Worm (Caenorhabditis elegans) whole organism, young adult: Measurements from ENCODE around the gene B0280.11.
A peak's percentile ranks its signal among the peaks of the same experiment; 100 is the strongest.

Experiments used
- B0035.1 ChIP-seq: sonication (generic microtip); optimal IDR thresholded peaks from 2 replicates; lab custom pipeline; 2016; ENCODE audit warnings: missing genetic modification characterization, mild to moderate bottlenecking, missing compliant biosample characterization, missing genotype, missing genetic modification reagents
- B0336.3 ChIP-seq: fragments of 200-800 bp; sonication (Bioruptor generic); IDR thresholded peaks from 2 replicates; pipeline ENCODE4 v1.3.6; 2022; ENCODE audit warnings: missing genetic modification characterization, missing compliant biosample characterization
- C17E4.6 ChIP-seq: fragments of 200-800 bp; sonication (Bioruptor generic); IDR thresholded peaks from 2 replicates; pipeline ENCODE4 v1.3.6; 2022; ENCODE audit warnings: missing genetic modification reagents, missing genetic modification characterization, missing compliant biosample characterization
- D2030.7 ChIP-seq: fragments of 200-800 bp; sonication (Bioruptor generic); IDR thresholded peaks from 2 replicates; pipeline ENCODE4 v1.3.6; 2022; ENCODE audit warnings: missing genetic modification reagents, missing genetic modification characterization, missing compliant biosample characterization
- F37B4.10 ChIP-seq: fragments of 200-800 bp; sonication (Bioruptor generic); IDR thresholded peaks from 2 replicates; pipeline ENCODE4 v1.3.6; 2022; ENCODE audit warnings: missing genetic modification characterization, missing compliant biosample characterization
- F39B2.1 ChIP-seq: fragments of 200-800 bp; sonication (Bioruptor generic); IDR thresholded peaks from 2 replicates; pipeline ENCODE4 v1.3.6; 2022; ENCODE audit warnings: missing genetic modification reagents, missing genetic modification characterization, missing compliant biosample characterization
- F52B5.7 ChIP-seq: sonication (generic microtip); optimal IDR thresholded peaks from 2 replicates; lab custom pipeline; 2016; ENCODE audit warnings: mild to moderate bottlenecking, missing genetic modification characterization, missing compliant biosample characterization
- F55B11.4 ChIP-seq: sonication (generic microtip); optimal IDR thresholded peaks from 2 replicates; lab custom pipeline; 2016; ENCODE audit warnings: missing compliant biosample characterization, missing genetic modification characterization, borderline replicate concordance; ENCODE audit not compliant: insufficient read depth
- F57A8.1 ChIP-seq: fragments of 200-800 bp; sonication (Bioruptor generic); optimal IDR thresholded peaks from 2 replicates; lab custom pipeline; 2018; ENCODE audit warnings: mild to moderate bottlenecking, missing genetic modification characterization, moderate library complexity, missing compliant biosample characterization
- T07F8.4 ChIP-seq: sonication (generic microtip); optimal IDR thresholded peaks from 2 replicates; lab custom pipeline; 2016; ENCODE audit warnings: mild to moderate bottlenecking, missing genetic modification characterization, moderate library complexity, missing compliant biosample characterization
- Y53F4B.3 ChIP-seq: fragments of 200-800 bp; sonication (Bioruptor generic); IDR thresholded peaks from 2 replicates; pipeline ENCODE4 v1.3.6; 2022; ENCODE audit warnings: missing genetic modification reagents, missing genetic modification characterization, missing compliant biosample characterization
- Y53G8AR.9 ChIP-seq: fragments of 200-800 bp; sonication (Bioruptor generic); conservative IDR thresholded peaks from 2 replicates; pipeline ENCODE4 v1.3.6; 2022; ENCODE audit warnings: missing genetic modification reagents, missing genetic modification characterization, missing compliant biosample characterization
- Y67H2A.10 ChIP-seq: fragments of 200-800 bp; sonication (Bioruptor generic); conservative IDR thresholded peaks from 2 replicates; pipeline ENCODE4 v1.3.6; 2022; ENCODE audit warnings: missing genetic modification reagents, missing genetic modification characterization, missing compliant biosample characterization
- aptf-2 ChIP-seq: fragments of 200-800 bp; sonication (Bioruptor generic); conservative IDR thresholded peaks from 2 replicates; pipeline ENCODE4 v1.3.6; 2022; ENCODE audit warnings: missing genetic modification reagents, missing genetic modification characterization, missing compliant biosample characterization
- athp-1 ChIP-seq: sonication (generic microtip); optimal IDR thresholded peaks from 2 replicates; lab custom pipeline; 2017; ENCODE audit warnings: mild to moderate bottlenecking, missing genetic modification characterization, missing compliant biosample characterization
- attf-5 ChIP-seq: fragments of 200-800 bp; sonication (Bioruptor generic); optimal IDR thresholded peaks from 2 replicates; lab custom pipeline; 2018; ENCODE audit warnings: mild to moderate bottlenecking, missing genetic modification characterization, missing compliant biosample characterization
- attf-6 ChIP-seq: fragments of 200-800 bp; sonication (Bioruptor generic); IDR thresholded peaks from 2 replicates; pipeline ENCODE4 v1.3.6; 2022; ENCODE audit warnings: missing genetic modification reagents, missing genetic modification characterization, missing compliant biosample characterization
- bed-1 ChIP-seq: fragments of 200-800 bp; sonication (Bioruptor generic); IDR thresholded peaks from 2 replicates; pipeline ENCODE4 v1.3.6; 2022; ENCODE audit warnings: missing genetic modification reagents, missing genetic modification characterization, missing compliant biosample characterization
- ccch-3 ChIP-seq: fragments of 200-800 bp; sonication (Bioruptor generic); optimal IDR thresholded peaks from 2 replicates; lab custom pipeline; 2018; ENCODE audit warnings: mild to moderate bottlenecking, missing genetic modification characterization, missing compliant biosample characterization
- cebp-2 ChIP-seq: fragments of 200-800 bp; sonication (Bioruptor generic); IDR thresholded peaks from 2 replicates; pipeline ENCODE4 v1.3.6; 2022; ENCODE audit warnings: missing genetic modification characterization, missing compliant biosample characterization
- ceh-100 ChIP-seq: fragments of 200-800 bp; sonication (Bioruptor generic); IDR thresholded peaks from 2 replicates; pipeline ENCODE4 v1.3.6; 2022; ENCODE audit warnings: missing genetic modification reagents, missing genetic modification characterization, missing compliant biosample characterization
- die-1 ChIP-seq: sonication (generic microtip); optimal IDR thresholded peaks from 2 replicates; lab custom pipeline; 2016; ENCODE audit warnings: missing genotype, mild to moderate bottlenecking, missing genetic modification characterization, missing compliant biosample characterization
- dox-1 ChIP-seq: fragments of 200-800 bp; sonication (Bioruptor generic); IDR thresholded peaks from 2 replicates; pipeline ENCODE4 v1.3.6; 2022; ENCODE audit warnings: missing genetic modification reagents, missing genetic modification characterization, missing compliant biosample characterization
- dpl-1 ChIP-seq: fragments of 150-350 bp; optimal IDR thresholded peaks from 2 replicates; lab custom pipeline; 2014; ENCODE audit warnings: missing biosample characterization, missing genetic modification reagents, missing genetic modification characterization
- efl-1 ChIP-seq: fragments of 150-350 bp; optimal IDR thresholded peaks from 2 replicates; lab custom pipeline; 2014; ENCODE audit warnings: missing biosample characterization, missing genetic modification reagents, missing genetic modification characterization
- egrh-3 ChIP-seq: fragments of 200-800 bp; sonication (Bioruptor generic); IDR thresholded peaks from 2 replicates; pipeline ENCODE4 v1.3.6; 2022; ENCODE audit warnings: missing genetic modification reagents, missing genetic modification characterization, missing compliant biosample characterization
- ets-4 ChIP-seq: fragments of 200-800 bp; sonication (Bioruptor generic); optimal IDR thresholded peaks from 2 replicates; lab custom pipeline; 2018; ENCODE audit warnings: mild to moderate bottlenecking, missing genetic modification characterization, missing compliant biosample characterization
- hrde-1 ChIP-seq: sonication (generic microtip); optimal IDR thresholded peaks from 2 replicates; lab custom pipeline; 2016; ENCODE audit warnings: missing genetic modification characterization, mild to moderate bottlenecking, missing compliant biosample characterization, moderate library complexity, missing genotype, missing genetic modification reagents, borderline replicate concordance
- lag-1 ChIP-seq: fragments of 200-800 bp; sonication (Bioruptor generic); IDR thresholded peaks from 2 replicates; pipeline ENCODE4 v1.3.6; 2022; ENCODE audit warnings: missing genetic modification reagents, missing genetic modification characterization, missing compliant biosample characterization
- lin-26 ChIP-seq: fragments of 200-800 bp; sonication (Bioruptor generic); IDR thresholded peaks from 2 replicates; pipeline ENCODE4 v1.3.6; 2022; ENCODE audit warnings: missing genetic modification reagents, missing genetic modification characterization, missing compliant biosample characterization
- lin-40 ChIP-seq: sonication (generic microtip); optimal IDR thresholded peaks from 2 replicates; lab custom pipeline; 2016; ENCODE audit warnings: missing genetic modification characterization, mild to moderate bottlenecking, missing compliant biosample characterization, missing genotype, missing genetic modification reagents
- lin-54 ChIP-seq: fragments of 200-800 bp; sonication (Bioruptor generic); optimal IDR thresholded peaks from 2 replicates; lab custom pipeline; 2018; ENCODE audit warnings: mild to moderate bottlenecking, missing genetic modification characterization, missing compliant biosample characterization
- madf-10 ChIP-seq: sonication (generic microtip); optimal IDR thresholded peaks from 2 replicates; lab custom pipeline; 2016; ENCODE audit warnings: mild to moderate bottlenecking, missing genetic modification characterization, missing compliant biosample characterization
- madf-3 ChIP-seq: fragments of 200-800 bp; sonication (Bioruptor generic); IDR thresholded peaks from 2 replicates; pipeline ENCODE4 v1.3.6; 2022; ENCODE audit warnings: missing genetic modification reagents, missing genetic modification characterization, missing compliant biosample characterization
- madf-6 ChIP-seq: fragments of 200-800 bp; sonication (Bioruptor generic); IDR thresholded peaks from 2 replicates; pipeline ENCODE4 v1.3.6; 2022; ENCODE audit warnings: missing genetic modification reagents, missing genetic modification characterization, missing compliant biosample characterization
- mel-28 ChIP-seq: sonication (generic microtip); optimal IDR thresholded peaks from 2 replicates; lab custom pipeline; 2016; ENCODE audit warnings: borderline replicate concordance, mild to moderate bottlenecking, missing genetic modification characterization, missing compliant biosample characterization
- nhr-120 ChIP-seq: fragments of 200-800 bp; sonication (Bioruptor generic); IDR thresholded peaks from 2 replicates; pipeline ENCODE4 v1.3.6; 2022; ENCODE audit warnings: missing genetic modification characterization, missing compliant biosample characterization
- nhr-80 ChIP-seq: sonication (generic microtip); optimal IDR thresholded peaks from 2 replicates; lab custom pipeline; 2016; ENCODE audit warnings: missing genetic modification characterization, missing compliant biosample characterization
- rcor-1 ChIP-seq: fragments of 200-800 bp; sonication (Bioruptor generic); IDR thresholded peaks from 2 replicates; pipeline ENCODE4 v1.3.6; 2022; ENCODE audit warnings: missing genetic modification reagents, missing genetic modification characterization, missing compliant biosample characterization
- rec-8 ChIP-seq, 2 experiments: sonication (generic microtip); optimal IDR thresholded peaks; 2 replicates each; lab custom pipeline; 2016; ENCODE audit warnings: mild to moderate bottlenecking in 2 of 2, missing genetic modification characterization in 2 of 2, missing genetic modification reagents in 2 of 2, missing genotype in 2 of 2, missing biosample characterization in 1 of 2, missing compliant biosample characterization in 1 of 2, moderate library complexity in 1 of 2
- rpc-1 ChIP-seq, 2 experiments: fragments of 150-350 bp in 1 of 2; sonication (generic microtip) in 1 of 2; optimal IDR thresholded peaks; 2 replicates each; lab custom pipeline; 2014 to 2018; ENCODE audit warnings: missing biosample characterization in 1 of 2, missing genetic modification characterization in 1 of 2, missing genetic modification reagents in 1 of 2, missing genotype in 1 of 2
- sdz-38 ChIP-seq: sonication (generic microtip); optimal IDR thresholded peaks from 2 replicates; lab custom pipeline; 2016; ENCODE audit warnings: missing genotype, missing genetic modification characterization, missing compliant biosample characterization
- snpc-1.1 ChIP-seq: sonication (generic microtip); optimal IDR thresholded peaks from 2 replicates; lab custom pipeline; 2017; ENCODE audit warnings: missing genetic modification characterization, mild to moderate bottlenecking, missing compliant biosample characterization, antibody characterized with exemption, moderate library complexity, missing genotype, missing genetic modification reagents; ENCODE audit not compliant: insufficient read depth
- ztf-22 ChIP-seq: fragments of 200-800 bp; sonication (Bioruptor generic); optimal IDR thresholded peaks from 2 replicates; lab custom pipeline; 2018; ENCODE audit warnings: mild to moderate bottlenecking, missing genetic modification characterization, moderate library complexity, missing compliant biosample characterization
- ztf-25 ChIP-seq: fragments of 200-800 bp; sonication (Bioruptor generic); IDR thresholded peaks from 2 replicates; pipeline ENCODE4 v1.3.6; 2022; ENCODE audit warnings: missing genetic modification reagents, missing genetic modification characterization, missing compliant biosample characterization
- ztf-26 ChIP-seq: sonication (generic microtip); optimal IDR thresholded peaks from 2 replicates; lab custom pipeline; 2017; ENCODE audit warnings: missing genetic modification characterization, missing compliant biosample characterization
- ztf-6 ChIP-seq: fragments of 200-800 bp; sonication (Bioruptor generic); IDR thresholded peaks from 2 replicates; pipeline ENCODE4 v1.3.6; 2022; ENCODE audit warnings: missing genetic modification reagents, missing genetic modification characterization, missing compliant biosample characterization

B0280.11 gene

DNA sequence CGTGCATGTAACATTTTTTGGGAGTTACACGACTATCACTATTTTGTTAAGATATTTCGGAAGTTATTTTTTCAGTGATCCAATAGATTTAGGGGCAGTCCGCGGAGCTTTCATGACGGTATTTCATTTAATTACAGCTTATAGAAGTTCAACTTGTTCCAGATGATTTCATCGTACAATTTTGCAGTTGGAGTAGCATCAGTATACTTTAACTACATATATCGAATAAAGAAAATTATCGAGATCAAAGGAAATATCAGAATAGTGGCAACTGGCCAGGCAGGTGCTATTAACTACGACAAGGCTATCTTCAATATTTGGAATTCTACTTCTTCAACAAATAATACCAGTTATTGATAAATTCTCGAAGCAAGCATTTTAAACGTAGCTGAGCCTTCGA, 40.4 kb upstream of the B0280.11 start (continued):
- no peak for TF ChIP-seq nhr-120 (GFP tag; lab: Robert Waterston, UW)
- TF ChIP-seq Y67H2A.10 = no peak
- TF ChIP-seq madf-10 (tag; lab: Kevin White, UChicago) = no peak
- no peak for TF ChIP-seq dox-1 (GFP tag; lab: Robert Waterston, UW)
- no peak for TF ChIP-seq aptf-2 (GFP tag; lab: Robert Waterston, UW)
- TF ChIP-seq sdz-38 (tag; lab: Kevin White, UChicago) = no peak
- TF ChIP-seq ztf-26 = no peak
- TF ChIP-seq ztf-25 = no peak
- TF ChIP-seq F39B2.1 (GFP tag; lab: Robert Waterston, UW) = peak; percentile 59; the same call in 1 of the 2 replicates
- no peak for TF ChIP-seq dpl-1 (GFP tag; lab: Kevin White, UChicago)
- TF ChIP-seq bed-1 = no peak
- no peak for TF ChIP-seq snpc-1.1 (tag; lab: Kevin White, UChicago)
- 0 out of 2 replicates have a peak, but pooled peaks have one; percentile 36 for TF ChIP-seq D2030.7 (GFP tag; lab: Robert Waterston, UW)
- no peak for TF ChIP-seq T07F8.4 (tag; lab: Kevin White, UChicago)
- no peak for TF ChIP-seq ccch-3 (GFP tag; lab: Kevin White, UChicago)
- no peak for TF ChIP-seq ztf-22
- TF ChIP-seq lag-1 (GFP tag; lab: Robert Waterston, UW) = no peak
- TF ChIP-seq egrh-3 (GFP tag; lab: Robert Waterston, UW) = no peak
- TF ChIP-seq, all 124 proteins: peak for 32

DNA sequence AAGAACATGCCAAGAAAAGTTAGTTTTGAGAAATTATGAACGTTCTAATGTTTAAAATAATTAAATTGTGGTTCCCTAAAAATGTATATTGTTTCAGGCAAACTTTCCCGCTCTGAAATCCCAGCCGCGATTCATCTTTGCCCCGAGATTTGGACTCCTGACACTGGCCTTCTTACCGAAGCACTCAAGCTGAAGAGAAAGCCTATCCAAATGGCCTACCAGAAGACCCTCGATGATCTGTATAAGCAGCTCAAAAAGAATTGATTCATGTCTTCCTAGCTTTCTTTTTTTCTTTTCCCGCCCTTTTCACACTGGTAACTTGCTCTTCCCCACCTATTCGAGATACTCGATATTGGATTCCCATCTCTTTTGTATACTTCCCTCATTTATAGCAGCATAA, 32.0 kb upstream of the B0280.11 start:
- TF ChIP-seq lin-26 (GFP tag; lab: Robert Waterston, UW) = no peak
- no peak for TF ChIP-seq nhr-80
- TF ChIP-seq cebp-2 (GFP tag; lab: Robert Waterston, UW) = no peak
- TF ChIP-seq rcor-1 = no peak
- TF ChIP-seq nhr-120 (GFP tag; lab: Robert Waterston, UW) = no peak
- TF ChIP-seq mel-28 (tag; lab: Kevin White, UChicago) = no peak
- TF ChIP-seq ztf-6 (GFP tag; lab: Robert Waterston, UW) = no peak
- TF ChIP-seq rec-8 (tag; optimal IDR thresholded peaks at IDR 0.05; lab: Kevin White, UChicago) = no peak
- no peak for TF ChIP-seq attf-6
- TF ChIP-seq ceh-100 (GFP tag; lab: Robert Waterston, UW) = no peak
- TF ChIP-seq B0035.1 (tag; lab: Kevin White, UChicago) = no peak
- no peak for TF ChIP-seq die-1 (tag; lab: Kevin White, UChicago)
- TF ChIP-seq, all 124 proteins: peak for 0

DNA sequence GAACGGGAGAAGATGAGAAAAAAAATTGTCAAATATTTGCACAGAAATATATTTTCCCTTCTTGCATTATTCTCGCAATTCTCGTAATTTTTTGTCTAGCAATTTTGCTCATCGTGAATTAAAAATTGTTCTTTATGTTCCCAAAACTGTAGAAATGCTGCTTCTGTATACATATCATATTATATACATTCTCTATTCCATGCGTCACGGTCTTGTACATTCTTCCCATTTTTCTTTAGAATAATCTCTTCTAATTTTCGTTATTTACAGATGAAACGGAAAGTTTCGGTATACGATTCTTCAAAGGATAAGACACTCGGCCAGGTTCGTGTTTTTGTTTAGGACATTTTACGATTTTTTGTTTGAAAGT, 29.5 kb upstream of the B0280.11 start, which contains the start of gene acs-4:
Gene acs-4 (plus strand): TSS at position 271 of the 370 bp plus-strand sequence.
- TF ChIP-seq F57A8.1 (GFP tag; lab: Kevin White, UChicago) (no peak), F37B4.10 (GFP tag; lab: Robert Waterston, UW) (no peak), efl-1 (no peak), rpc-1 (optimal IDR thresholded peaks at IDR 0.05; lab: Kevin White, UChicago) (no peak), rpc-1 (tag; optimal IDR thresholded peaks at IDR 0.05; lab: Kevin White, UChicago) (no peak), Y53F4B.3 (no peak), hrde-1 (no peak), Y67H2A.10 (no peak), B0336.3 (GFP tag; lab: Robert Waterston, UW) (no peak), ets-4 (no peak), mel-28 (tag; lab: Kevin White, UChicago) (no peak), F52B5.7 (no peak), athp-1 (tag; lab: Kevin White, UChicago) (no peak), Y53G8AR.9 (GFP tag; lab: Robert Waterston, UW) (no peak), madf-6 (no peak), lin-54 (GFP tag; lab: Kevin White, UChicago) (no peak), F55B11.4 (tag; lab: Kevin White, UChicago) (no peak), C17E4.6 (GFP tag; lab: Robert Waterston, UW) (no peak), madf-3 (GFP tag; lab: Robert Waterston, UW) (no peak), attf-5 (GFP tag; lab: Kevin White, UChicago) (no peak), lin-40 (tag; lab: Kevin White, UChicago) (no peak)
